Worm (Caenorhabditis elegans) whole organism, late embryonic: ENCODE results near the gene M05D6.9.

Source experiments
- C38D4.7 ChIP-seq: fragments of 200-800 bp; sonication (Bioruptor generic); optimal IDR thresholded peaks from 2 replicates; lab custom pipeline; 2018; ENCODE audit warnings: mild to moderate bottlenecking, missing genetic modification characterization, moderate library complexity, missing compliant biosample characterization
- F13H6.1 ChIP-seq: sonication (generic microtip); optimal IDR thresholded peaks from 2 replicates; lab custom pipeline; 2016; ENCODE audit warnings: missing genetic modification characterization, missing compliant biosample characterization
- K09A11.1 ChIP-seq: sonication (generic microtip); optimal IDR thresholded peaks from 2 replicates; lab custom pipeline; 2017; ENCODE audit warnings: antibody characterized with exemption, mild to moderate bottlenecking, missing genetic modification characterization, missing compliant biosample characterization; ENCODE audit not compliant: insufficient read depth
- T23F11.4 ChIP-seq: fragments of 200-800 bp; sonication (Bioruptor generic); optimal IDR thresholded peaks from 2 replicates; lab custom pipeline; 2018; ENCODE audit warnings: mild to moderate bottlenecking, missing genetic modification characterization, missing compliant biosample characterization
- Y22D7AL.16 ChIP-seq: sonication (generic microtip); optimal IDR thresholded peaks from 2 replicates; lab custom pipeline; 2016; ENCODE audit warnings: missing genetic modification characterization, missing compliant biosample characterization
- ahr-1 ChIP-seq: sonication (generic microtip); optimal IDR thresholded peaks from 2 replicates; lab custom pipeline; 2016; ENCODE audit warnings: missing genetic modification characterization, missing compliant biosample characterization
- ama-1 ChIP-seq: fragments of 150-350 bp; optimal IDR thresholded peaks from 2 replicates; lab custom pipeline; 2014
- ceh-18 ChIP-seq: sonication (generic microtip); optimal IDR thresholded peaks from 2 replicates; lab custom pipeline; 2016; ENCODE audit warnings: missing genetic modification characterization, missing compliant biosample characterization
- ceh-24 ChIP-seq: sonication (generic microtip); optimal IDR thresholded peaks from 2 replicates; lab custom pipeline; 2016; ENCODE audit warnings: mild to moderate bottlenecking, missing genetic modification characterization, missing compliant biosample characterization
- ceh-31 ChIP-seq: sonication (generic microtip); optimal IDR thresholded peaks from 2 replicates; lab custom pipeline; 2016; ENCODE audit warnings: missing genetic modification characterization, missing compliant biosample characterization
- ceh-34 ChIP-seq: sonication (generic microtip); optimal IDR thresholded peaks from 2 replicates; lab custom pipeline; 2016; ENCODE audit warnings: mild to moderate bottlenecking, missing genetic modification characterization, missing compliant biosample characterization
- ceh-45 ChIP-seq: fragments of 200-800 bp; sonication (Bioruptor generic); IDR thresholded peaks from 2 replicates; pipeline ENCODE4 v1.3.6; 2022; ENCODE audit warnings: missing genetic modification reagents, missing genetic modification characterization, missing compliant biosample characterization
- ceh-48 ChIP-seq: sonication (generic microtip); optimal IDR thresholded peaks from 2 replicates; lab custom pipeline; 2016; ENCODE audit warnings: missing genetic modification characterization, inconsistent platforms, missing compliant biosample characterization
- ceh-6 ChIP-seq: fragments of 200-800 bp; sonication (Bioruptor generic); optimal IDR thresholded peaks from 2 replicates; lab custom pipeline; 2018; ENCODE audit warnings: mild to moderate bottlenecking, missing genetic modification characterization, missing compliant biosample characterization
- ceh-9 ChIP-seq: sonication (generic microtip); optimal IDR thresholded peaks from 2 replicates; lab custom pipeline; 2016; ENCODE audit warnings: mild to moderate bottlenecking, missing genetic modification characterization, inconsistent platforms, missing compliant biosample characterization
- che-1 ChIP-seq: sonication (generic microtip); optimal IDR thresholded peaks from 2 replicates; lab custom pipeline; 2016; ENCODE audit warnings: mild to moderate bottlenecking, missing genetic modification characterization, missing compliant biosample characterization
- dmd-4 ChIP-seq: sonication (generic microtip); optimal IDR thresholded peaks from 2 replicates; lab custom pipeline; 2016; ENCODE audit warnings: borderline replicate concordance, missing genetic modification characterization, missing compliant biosample characterization
- dve-1 ChIP-seq: sonication (generic microtip); optimal IDR thresholded peaks from 2 replicates; lab custom pipeline; 2017; ENCODE audit warnings: antibody characterized with exemption, mild to moderate bottlenecking, missing genetic modification characterization, missing compliant biosample characterization
- elt-2 ChIP-seq: sonication (generic microtip); optimal IDR thresholded peaks from 2 replicates; lab custom pipeline; 2016; ENCODE audit warnings: missing genetic modification reagents, missing genetic modification characterization, missing compliant biosample characterization
- elt-4 ChIP-seq: sonication (generic microtip); optimal IDR thresholded peaks from 2 replicates; lab custom pipeline; 2016; ENCODE audit warnings: missing genetic modification characterization, missing compliant biosample characterization
- ets-4 ChIP-seq: sonication (generic microtip); optimal IDR thresholded peaks from 2 replicates; lab custom pipeline; 2016; ENCODE audit warnings: missing genetic modification characterization, missing compliant biosample characterization
- fkh-10 ChIP-seq: fragments of 150-350 bp; optimal IDR thresholded peaks from 2 replicates; lab custom pipeline; 2014; ENCODE audit warnings: missing biosample characterization, missing genetic modification reagents, missing genetic modification characterization
- gmeb-2 ChIP-seq: sonication (generic microtip); optimal IDR thresholded peaks from 2 replicates; lab custom pipeline; 2016; ENCODE audit warnings: missing genetic modification characterization, inconsistent platforms, missing compliant biosample characterization
- hlh-15 ChIP-seq: sonication (generic microtip); optimal IDR thresholded peaks from 2 replicates; lab custom pipeline; 2016; ENCODE audit warnings: missing genetic modification characterization, missing compliant biosample characterization
- hlh-30 ChIP-seq: sonication (generic microtip); optimal IDR thresholded peaks from 2 replicates; lab custom pipeline; 2017; ENCODE audit warnings: antibody characterized with exemption, missing genetic modification characterization, missing compliant biosample characterization; ENCODE audit not compliant: insufficient read depth
- lin-11 ChIP-seq: fragments of 200-800 bp; sonication (Bioruptor generic); optimal IDR thresholded peaks from 2 replicates; lab custom pipeline; 2018; ENCODE audit warnings: mild to moderate bottlenecking, missing genetic modification characterization, missing compliant biosample characterization
- madf-2 ChIP-seq: sonication (generic microtip); optimal IDR thresholded peaks from 2 replicates; lab custom pipeline; 2017; ENCODE audit warnings: missing genetic modification characterization, missing compliant biosample characterization
- mec-3 ChIP-seq: sonication (generic microtip); optimal IDR thresholded peaks from 2 replicates; lab custom pipeline; 2016; ENCODE audit warnings: borderline replicate concordance, missing genetic modification characterization, missing compliant biosample characterization
- nfya-1 ChIP-seq: sonication (generic microtip); optimal IDR thresholded peaks from 2 replicates; lab custom pipeline; 2017; ENCODE audit warnings: missing genetic modification characterization, mild to moderate bottlenecking, missing compliant biosample characterization, antibody characterized with exemption, moderate library complexity
- nhr-11 ChIP-seq: fragments of 150-350 bp; optimal IDR thresholded peaks from 2 replicates; lab custom pipeline; 2014; ENCODE audit warnings: missing biosample characterization, missing genetic modification characterization
- nhr-232 ChIP-seq: sonication (generic microtip); optimal IDR thresholded peaks from 2 replicates; lab custom pipeline; 2016; ENCODE audit warnings: missing genetic modification characterization, missing compliant biosample characterization
- odd-2 ChIP-seq: sonication (generic microtip); optimal IDR thresholded peaks from 2 replicates; lab custom pipeline; 2017; ENCODE audit warnings: antibody characterized with exemption, mild to moderate bottlenecking, missing genetic modification characterization, missing compliant biosample characterization
- pat-9 ChIP-seq: fragments of 200-800 bp; sonication (Bioruptor generic); optimal IDR thresholded peaks from 2 replicates; lab custom pipeline; 2018; ENCODE audit warnings: mild to moderate bottlenecking, missing genetic modification characterization, moderate library complexity, missing compliant biosample characterization
- pax-1 ChIP-seq: fragments of 150-350 bp; optimal IDR thresholded peaks from 2 replicates; lab custom pipeline; 2014; ENCODE audit warnings: missing biosample characterization, missing genetic modification characterization
- pha-2 ChIP-seq: sonication (generic microtip); optimal IDR thresholded peaks from 2 replicates; lab custom pipeline; 2017; ENCODE audit warnings: mild to moderate bottlenecking, missing genetic modification characterization, missing compliant biosample characterization
- pha-4 ChIP-seq: fragments of 150-350 bp; optimal IDR thresholded peaks from 2 replicates; lab custom pipeline; 2018; ENCODE audit warnings: missing biosample characterization, missing genetic modification reagents, missing genetic modification characterization
- pqm-1 ChIP-seq: sonication (generic microtip); optimal IDR thresholded peaks from 2 replicates; lab custom pipeline; 2016; ENCODE audit warnings: missing genetic modification characterization, missing compliant biosample characterization
- pros-1 ChIP-seq: fragments of 150-350 bp; optimal IDR thresholded peaks from 2 replicates; lab custom pipeline; 2014; ENCODE audit warnings: missing biosample characterization, missing genetic modification reagents, missing genetic modification characterization
- ref-2 ChIP-seq: sonication (generic microtip); optimal IDR thresholded peaks from 2 replicates; lab custom pipeline; 2016; ENCODE audit warnings: missing genetic modification characterization, missing compliant biosample characterization
- rnt-1 ChIP-seq: sonication (generic microtip); optimal IDR thresholded peaks from 2 replicates; lab custom pipeline; 2016; ENCODE audit warnings: missing genetic modification characterization, missing compliant biosample characterization
- sdc-2 ChIP-seq: sonication (generic microtip); optimal IDR thresholded peaks from 2 replicates; lab custom pipeline; 2016; ENCODE audit warnings: missing genotype, missing genetic modification characterization, missing compliant biosample characterization
- tbx-2 ChIP-seq: sonication (generic microtip); optimal IDR thresholded peaks from 2 replicates; lab custom pipeline; 2016; ENCODE audit warnings: missing genetic modification characterization, missing compliant biosample characterization
- tbx-7 ChIP-seq: sonication (generic microtip); optimal IDR thresholded peaks from 2 replicates; lab custom pipeline; 2016; ENCODE audit warnings: missing genotype, missing genetic modification characterization, missing compliant biosample characterization
- ttx-3 ChIP-seq: sonication (generic microtip); optimal IDR thresholded peaks from 2 replicates; lab custom pipeline; 2016; ENCODE audit warnings: missing genetic modification reagents, missing genetic modification characterization, missing compliant biosample characterization
- unc-3 ChIP-seq, 2 experiments: fragments of 200-800 bp in 1 of 2; sonication (Bioruptor generic) in 1 of 2; sonication (generic microtip) in 1 of 2; conservative IDR thresholded peaks in 1 of 2; optimal IDR thresholded peaks in 1 of 2; 2 replicates each; pipeline versions ENCODE4 v1.3.6 to Lab custom; 2016 to 2022; ENCODE audit warnings: missing compliant biosample characterization in 2 of 2, missing genetic modification characterization in 2 of 2, missing genetic modification reagents in 1 of 2
- unc-42 ChIP-seq: sonication (generic microtip); optimal IDR thresholded peaks from 2 replicates; lab custom pipeline; 2016; ENCODE audit warnings: missing genotype, missing genetic modification characterization, missing compliant biosample characterization
- unc-86 ChIP-seq: sonication (generic microtip); optimal IDR thresholded peaks from 2 replicates; lab custom pipeline; 2016; ENCODE audit warnings: missing genetic modification characterization, missing compliant biosample characterization
- ztf-16 ChIP-seq: sonication (generic microtip); optimal IDR thresholded peaks from 2 replicates; lab custom pipeline; 2017; ENCODE audit warnings: missing genetic modification characterization, missing compliant biosample characterization

The M05D6.9 gene

ce11 chrII:8514729-8515128 lies 20.7 kb downstream of the M05D6.9 start, which contains the start of gene ctg-2:
Gene ctg-2 (plus strand): TSS chrII:8515054.
- TF ChIP-seq C38D4.7 (no peak), ceh-45 (GFP tag; lab: Robert Waterston, UW) (no peak)

DNA sequence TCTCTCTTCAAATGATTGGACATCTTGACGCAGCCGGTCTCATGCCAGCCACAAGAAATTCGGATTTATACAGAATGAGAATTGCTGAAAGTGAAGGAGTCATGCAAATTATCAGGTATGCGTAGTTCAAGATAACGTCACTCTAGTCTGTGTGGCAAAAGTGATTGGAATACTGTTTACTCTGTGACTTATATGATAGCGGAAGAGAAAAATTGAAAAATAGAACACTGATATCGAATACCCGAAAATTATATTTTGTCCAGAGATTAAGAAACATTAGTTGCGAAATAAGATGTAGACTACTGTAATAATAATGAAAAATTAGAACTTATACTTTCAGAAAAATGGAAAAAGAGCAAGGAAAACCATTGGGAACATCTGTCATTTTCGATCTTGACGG lies 21.4 kb downstream of the M05D6.9 start:
- TF ChIP-seq T23F11.4 (GFP tag; lab: Kevin White, UChicago) (no peak), elt-2 (tag; lab: Kevin White, UChicago) (peak; percentile 80)

DNA sequence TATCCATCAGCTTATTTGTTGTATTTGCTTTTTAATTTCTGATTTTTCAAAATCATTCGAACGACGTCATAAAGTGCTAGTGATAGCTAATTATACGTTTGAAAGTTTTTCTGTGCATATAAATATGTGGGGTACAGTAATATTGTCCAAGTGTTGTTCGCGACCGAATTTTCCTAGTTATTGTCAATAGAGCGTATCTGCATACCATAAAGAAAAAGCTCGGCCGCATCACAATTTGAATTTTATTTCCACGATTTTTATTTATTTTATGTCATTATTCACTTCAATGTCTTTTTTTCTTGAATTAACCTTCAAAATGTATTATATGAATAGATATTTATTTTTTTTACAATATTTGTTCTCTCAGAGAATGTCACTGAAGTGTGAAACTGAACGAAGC lies 22.7 kb downstream of the M05D6.9 start, which contains the start of gene rnh-2:
Gene rnh-2, plus strand, starts transcription at position 368 of the 400 bp plus-strand sequence.
- TF ChIP-seq nfya-1 (tag; lab: Kevin White, UChicago) = peak; percentile 4
- no peak for TF ChIP-seq Y22D7AL.16
- no peak for TF ChIP-seq ceh-6 (GFP tag; lab: Kevin White, UChicago)
- TF ChIP-seq hlh-15 (tag; lab: Kevin White, UChicago) = no peak
- TF ChIP-seq pros-1 (tag; lab: Kevin White, UChicago) = no peak
- no peak for TF ChIP-seq sdc-2
- peak; percentile 67 for TF ChIP-seq tbx-7 (tag; lab: Kevin White, UChicago)
- peak; percentile 87 for TF ChIP-seq ceh-31 (tag; lab: Kevin White, UChicago)
- TF ChIP-seq unc-86 = no peak
- TF ChIP-seq K09A11.1 (tag; lab: Kevin White, UChicago) = no peak
- no peak for TF ChIP-seq pqm-1 (tag; lab: Kevin White, UChicago)
- no peak for TF ChIP-seq dmd-4 (tag; lab: Kevin White, UChicago)
- no peak for TF ChIP-seq ceh-18
- no peak for TF ChIP-seq ceh-45 (GFP tag; lab: Robert Waterston, UW)
- TF ChIP-seq madf-2 = no peak
- no peak for TF ChIP-seq fkh-10 (GFP tag; lab: Kevin White, UChicago)
- TF ChIP-seq pha-2 = no peak
- no peak for TF ChIP-seq T23F11.4 (GFP tag; lab: Kevin White, UChicago)
- no peak for TF ChIP-seq che-1 (tag; lab: Kevin White, UChicago)
- TF ChIP-seq ets-4 = peak; percentile 48
- TF ChIP-seq F13H6.1 (tag; lab: Kevin White, UChicago) = no peak
- TF ChIP-seq unc-42 = peak; percentile 29
- TF ChIP-seq rnt-1 (tag; lab: Kevin White, UChicago) = no peak
- TF ChIP-seq ztf-16 (tag; lab: Kevin White, UChicago) = no peak
- TF ChIP-seq ref-2 (tag; lab: Kevin White, UChicago) = peak; percentile 52
- no peak for TF ChIP-seq mec-3 (tag; lab: Kevin White, UChicago)
- TF ChIP-seq gmeb-2 (tag; lab: Kevin White, UChicago) = no peak
- TF ChIP-seq lin-11 (tag; lab: Kevin White, UChicago) = no peak
- TF ChIP-seq hlh-30 = no peak
- TF ChIP-seq C38D4.7 = no peak
- no peak for TF ChIP-seq ama-1 (lab: Kevin White, UChicago)
- TF ChIP-seq tbx-2 (tag; lab: Kevin White, UChicago) = peak; percentile 76
- no peak for TF ChIP-seq nhr-232
- no peak for TF ChIP-seq ceh-34 (tag; lab: Kevin White, UChicago)
- TF ChIP-seq ceh-24 (tag; lab: Kevin White, UChicago) = no peak
- no peak for TF ChIP-seq pha-4
- no peak for TF ChIP-seq ceh-48 (tag; lab: Kevin White, UChicago)
- TF ChIP-seq elt-4 (tag; lab: Kevin White, UChicago) = no peak
- no peak for TF ChIP-seq ttx-3 (tag; lab: Kevin White, UChicago)
- no peak for TF ChIP-seq unc-3 (GFP tag; conservative IDR thresholded peaks at IDR 0.05; lab: Robert Waterston, UW)
- no peak for TF ChIP-seq unc-3 (tag; optimal IDR thresholded peaks at IDR 0.05; lab: Kevin White, UChicago)
- no peak for TF ChIP-seq pax-1 (tag; lab: Kevin White, UChicago)
- TF ChIP-seq ceh-9 (tag; lab: Kevin White, UChicago) = no peak
- TF ChIP-seq odd-2 (tag; lab: Kevin White, UChicago) = no peak
- TF ChIP-seq ahr-1 (tag; lab: Kevin White, UChicago) = no peak
- TF ChIP-seq pat-9 (tag; lab: Kevin White, UChicago) = no peak
- TF ChIP-seq nhr-11 (tag; lab: Kevin White, UChicago) = no peak
- peak; percentile 13 for TF ChIP-seq dve-1 (tag; lab: Kevin White, UChicago)
- peak; percentile 68 for TF ChIP-seq elt-2 (tag; lab: Kevin White, UChicago)
